Worm (Caenorhabditis elegans) whole organism, mixed stage, embryonic: ENCODE results near the gene C03C10.2.

Experiments used
- M03D4.4 ChIP-seq: sonication (generic microtip); optimal IDR thresholded peaks from 2 replicates; lab custom pipeline; 2017; ENCODE audit warnings: mild to moderate bottlenecking, missing genetic modification characterization, missing compliant biosample characterization
- bed-3 ChIP-seq: fragments of 200-800 bp; sonication (Bioruptor generic); optimal IDR thresholded peaks from 3 replicates; lab custom pipeline; 2018; ENCODE audit warnings: mild to moderate bottlenecking, missing genetic modification characterization, moderate library complexity, missing compliant biosample characterization
- ceh-39 ChIP-seq: fragments of 150-350 bp; optimal IDR thresholded peaks from 2 replicates; lab custom pipeline; 2014; ENCODE audit warnings: missing biosample characterization, missing genetic modification characterization
- ceh-43 ChIP-seq: fragments of 200-800 bp; sonication (Bioruptor generic); optimal IDR thresholded peaks from 2 replicates; lab custom pipeline; 2018; ENCODE audit warnings: mild to moderate bottlenecking, missing genetic modification characterization, moderate library complexity, missing compliant biosample characterization
- ceh-83 ChIP-seq: fragments of 200-800 bp; sonication (Bioruptor generic); optimal IDR thresholded peaks from 2 replicates; lab custom pipeline; 2018; ENCODE audit warnings: mild to moderate bottlenecking, missing genetic modification characterization, missing compliant biosample characterization
- ces-1 ChIP-seq: fragments of 150-350 bp; optimal IDR thresholded peaks from 2 replicates; lab custom pipeline; 2014; ENCODE audit warnings: missing biosample characterization, missing genetic modification reagents, missing genetic modification characterization
- drap-1 ChIP-seq: fragments of 200-800 bp; sonication (Bioruptor generic); optimal IDR thresholded peaks from 3 replicates; lab custom pipeline; 2018; ENCODE audit warnings: mild to moderate bottlenecking, missing genetic modification characterization, missing compliant biosample characterization
- elt-1 ChIP-seq: sonication (generic microtip); optimal IDR thresholded peaks from 2 replicates; lab custom pipeline; 2017; ENCODE audit warnings: missing genetic modification characterization, mild to moderate bottlenecking, missing compliant biosample characterization, antibody characterized with exemption, moderate library complexity, borderline replicate concordance; ENCODE audit not compliant: insufficient read depth
- elt-3 ChIP-seq: fragments of 150-350 bp; optimal IDR thresholded peaks from 2 replicates; lab custom pipeline; 2014; ENCODE audit warnings: missing biosample characterization, missing genetic modification characterization
- flh-1 ChIP-seq: fragments of 200-800 bp; sonication (Bioruptor generic); optimal IDR thresholded peaks from 2 replicates; lab custom pipeline; 2018; ENCODE audit warnings: mild to moderate bottlenecking, missing genetic modification characterization, moderate library complexity, missing compliant biosample characterization
- hlh-1 ChIP-seq: fragments of 150-350 bp; optimal IDR thresholded peaks from 2 replicates; lab custom pipeline; 2014; ENCODE audit warnings: missing biosample characterization, missing genetic modification reagents, missing genetic modification characterization
- lin-13 ChIP-seq: fragments of 150-350 bp; optimal IDR thresholded peaks from 2 replicates; lab custom pipeline; 2014; ENCODE audit warnings: missing biosample characterization, missing genetic modification characterization
- lin-32 ChIP-seq: fragments of 200-800 bp; sonication (Bioruptor generic); optimal IDR thresholded peaks from 2 replicates; lab custom pipeline; 2018; ENCODE audit warnings: mild to moderate bottlenecking, missing genetic modification characterization, missing compliant biosample characterization
- mab-5 ChIP-seq: fragments of 150-350 bp; optimal IDR thresholded peaks from 2 replicates; lab custom pipeline; 2014; ENCODE audit warnings: missing biosample characterization, missing genetic modification characterization
- mls-2 ChIP-seq: sonication (generic microtip); optimal IDR thresholded peaks from 2 replicates; lab custom pipeline; 2016; ENCODE audit warnings: mild to moderate bottlenecking, missing genetic modification characterization, moderate library complexity, missing compliant biosample characterization
- nhr-12 ChIP-seq: fragments of 150-350 bp; optimal IDR thresholded peaks from 2 replicates; lab custom pipeline; 2014; ENCODE audit warnings: missing biosample characterization, missing genetic modification characterization
- nhr-237 ChIP-seq: fragments of 150-350 bp; optimal IDR thresholded peaks from 2 replicates; lab custom pipeline; 2014; ENCODE audit warnings: missing biosample characterization, missing genetic modification characterization
- nhr-28 ChIP-seq: fragments of 150-350 bp; optimal IDR thresholded peaks from 2 replicates; lab custom pipeline; 2014; ENCODE audit warnings: missing biosample characterization, missing genetic modification characterization
- nhr-76 ChIP-seq: sonication (generic microtip); optimal IDR thresholded peaks from 2 replicates; lab custom pipeline; 2017; ENCODE audit warnings: missing biosample characterization, missing genetic modification characterization
- pha-4 ChIP-seq: fragments of 150-350 bp; optimal IDR thresholded peaks from 2 replicates; lab custom pipeline; 2018; ENCODE audit warnings: missing biosample characterization, missing genetic modification reagents, missing genetic modification characterization
- sem-2 ChIP-seq: fragments of 200-800 bp; sonication (Bioruptor generic); optimal IDR thresholded peaks from 2 replicates; lab custom pipeline; 2018; ENCODE audit warnings: mild to moderate bottlenecking, missing genetic modification characterization, missing compliant biosample characterization
- snpc-4 ChIP-seq: fragments of 150-350 bp; optimal IDR thresholded peaks from 2 replicates; lab custom pipeline; 2014; ENCODE audit warnings: missing biosample characterization, missing genetic modification characterization
- sptf-1 ChIP-seq: sonication (generic microtip); optimal IDR thresholded peaks from 2 replicates; lab custom pipeline; 2017; ENCODE audit warnings: mild to moderate bottlenecking, missing genetic modification characterization, moderate library complexity, missing compliant biosample characterization
- tbx-8 ChIP-seq: fragments of 200-800 bp; sonication (Bioruptor generic); optimal IDR thresholded peaks from 2 replicates; lab custom pipeline; 2018; ENCODE audit warnings: mild to moderate bottlenecking, missing genetic modification characterization, moderate library complexity, missing compliant biosample characterization
- unc-120 ChIP-seq: sonication (generic microtip); optimal IDR thresholded peaks from 2 replicates; lab custom pipeline; 2017; ENCODE audit warnings: missing genetic modification characterization, missing compliant biosample characterization; ENCODE audit not compliant: poor library complexity, severe bottlenecking
- unc-39 ChIP-seq: fragments of 150-350 bp; optimal IDR thresholded peaks from 2 replicates; lab custom pipeline; 2014; ENCODE audit warnings: missing biosample characterization, missing genetic modification characterization
- unc-62 ChIP-seq: fragments of 150-350 bp; optimal IDR thresholded peaks from 2 replicates; lab custom pipeline; 2014; ENCODE audit warnings: missing biosample characterization, missing genetic modification reagents, missing genetic modification characterization
- zip-8 ChIP-seq: fragments of 150-350 bp; optimal IDR thresholded peaks from 2 replicates; lab custom pipeline; 2014; ENCODE audit warnings: missing biosample characterization, missing genetic modification characterization
- ztf-11 ChIP-seq: fragments of 150-350 bp; optimal IDR thresholded peaks from 2 replicates; lab custom pipeline; 2014; ENCODE audit warnings: missing biosample characterization, missing genetic modification characterization

C03C10.2 gene

ce11 chrIII:4119736-4120135 is 28.9 kb downstream of the C03C10.2 start:
- peak; percentile 82 for TF ChIP-seq ces-1 (GFP tag; lab: Kevin White, UChicago)
- no peak for TF ChIP-seq ceh-39

ce11 chrIII:4120386-4120785 is 29.5 kb downstream of the C03C10.2 start:
- TF ChIP-seq zip-8 (tag; lab: Kevin White, UChicago), result no peak
- no peak for TF ChIP-seq elt-1 (tag; lab: Kevin White, UChicago)
- no peak for TF ChIP-seq hlh-1 (tag; lab: Kevin White, UChicago)
- TF ChIP-seq flh-1 (GFP tag; lab: Kevin White, UChicago), result no peak
- no peak for TF ChIP-seq mls-2 (tag; lab: Kevin White, UChicago)
- no peak for TF ChIP-seq bed-3 (GFP tag; lab: Kevin White, UChicago)
- TF ChIP-seq ces-1 (GFP tag; lab: Kevin White, UChicago), result no peak
- no peak for TF ChIP-seq sptf-1 (tag; lab: Kevin White, UChicago)
- no peak for TF ChIP-seq elt-3 (tag; lab: Kevin White, UChicago)
- TF ChIP-seq nhr-237 (tag; lab: Kevin White, UChicago), result no peak
- TF ChIP-seq sem-2 (GFP tag; lab: Kevin White, UChicago), result no peak
- TF ChIP-seq lin-13, result no peak
- no peak for TF ChIP-seq nhr-12 (tag; lab: Kevin White, UChicago)
- TF ChIP-seq pha-4 (tag; lab: Kevin White, UChicago), result no peak
- no peak for TF ChIP-seq nhr-76 (tag; lab: Kevin White, UChicago)
- no peak for TF ChIP-seq nhr-28 (tag; lab: Kevin White, UChicago)
- no peak for TF ChIP-seq unc-62 (GFP tag; lab: Kevin White, UChicago)
- no peak for TF ChIP-seq ceh-83 (GFP tag; lab: Kevin White, UChicago)
- no peak for TF ChIP-seq mab-5 (tag; lab: Kevin White, UChicago)
- TF ChIP-seq, all 35 proteins: peak for 0

ce11 chrIII:4123277-4123676 is 32.4 kb downstream of the C03C10.2 start:
- TF ChIP-seq hlh-1 (tag; lab: Kevin White, UChicago) (no peak), ces-1 (GFP tag; lab: Kevin White, UChicago) (peak; percentile 75)
- TF ChIP-seq, all 35 proteins: peak for 1

- no peak for TF ChIP-seq drap-1 (GFP tag; lab: Kevin White, UChicago)
- TF ChIP-seq ces-1 (GFP tag; lab: Kevin White, UChicago), result peak; percentile 45
- no peak for TF ChIP-seq unc-120 (tag; lab: Kevin White, UChicago)
Measured at ce11 chrIII:4123900-4124299, 33.0 kb downstream of the C03C10.2 start.

- TF ChIP-seq lin-32 (GFP tag; lab: Kevin White, UChicago) (no peak), ces-1 (GFP tag; lab: Kevin White, UChicago) (peak; percentile 93)
Measured at ce11 chrIII:4131814-4132555, 41.1 kb downstream of the C03C10.2 start.

ce11 chrIII:4134059-4134458 is 43.2 kb downstream of the C03C10.2 start:
- TF ChIP-seq unc-62 (GFP tag; lab: Kevin White, UChicago) (no peak), unc-39 (tag; lab: Kevin White, UChicago) (no peak), hlh-1 (tag; lab: Kevin White, UChicago) (no peak), elt-1 (tag; lab: Kevin White, UChicago) (no peak), ceh-43 (no peak), mab-5 (tag; lab: Kevin White, UChicago) (no peak)
- TF ChIP-seq, all 35 proteins: peak for 0

- TF ChIP-seq pha-4 (tag; lab: Kevin White, UChicago), result no peak
- TF ChIP-seq ces-1 (GFP tag; lab: Kevin White, UChicago), result no peak
- no peak for TF ChIP-seq unc-39 (tag; lab: Kevin White, UChicago)
- TF ChIP-seq ztf-11 (tag; lab: Kevin White, UChicago), result no peak
- TF ChIP-seq elt-1 (tag; lab: Kevin White, UChicago), result no peak
- no peak for TF ChIP-seq tbx-8
- no peak for TF ChIP-seq M03D4.4 (tag; lab: Kevin White, UChicago)
- TF ChIP-seq snpc-4 (tag; lab: Kevin White, UChicago), result no peak
- TF ChIP-seq unc-62 (GFP tag; lab: Kevin White, UChicago), result no peak
- TF ChIP-seq sem-2 (GFP tag; lab: Kevin White, UChicago), result no peak
- no peak for TF ChIP-seq hlh-1 (tag; lab: Kevin White, UChicago)
- TF ChIP-seq ceh-43, result no peak
Measured at ce11 chrIII:4137180-4137579, 46.3 kb downstream of the C03C10.2 start.
